Fruit fly (Drosophila melanogaster) whole organism, pupa: Measurements from ENCODE around the gene alphaSnap.
A peak's percentile ranks its signal among the peaks of the same experiment; 100 is the strongest.

Experiments used
- CG14655 ChIP-seq: fragments of 200-800 bp; sonication (Bioruptor generic); optimal IDR thresholded peaks from 3 replicates; lab custom pipeline; 2017; ENCODE audit warnings: mild to moderate bottlenecking, missing biosample characterization, missing genetic modification reagents, missing genetic modification characterization
- CG8159 ChIP-seq: fragments of 200-800 bp; sonication (Bioruptor generic); optimal IDR thresholded peaks from 3 replicates; lab custom pipeline; 2018; ENCODE audit warnings: missing biosample characterization, mild to moderate bottlenecking, missing genetic modification characterization, moderate library complexity

DNA sequence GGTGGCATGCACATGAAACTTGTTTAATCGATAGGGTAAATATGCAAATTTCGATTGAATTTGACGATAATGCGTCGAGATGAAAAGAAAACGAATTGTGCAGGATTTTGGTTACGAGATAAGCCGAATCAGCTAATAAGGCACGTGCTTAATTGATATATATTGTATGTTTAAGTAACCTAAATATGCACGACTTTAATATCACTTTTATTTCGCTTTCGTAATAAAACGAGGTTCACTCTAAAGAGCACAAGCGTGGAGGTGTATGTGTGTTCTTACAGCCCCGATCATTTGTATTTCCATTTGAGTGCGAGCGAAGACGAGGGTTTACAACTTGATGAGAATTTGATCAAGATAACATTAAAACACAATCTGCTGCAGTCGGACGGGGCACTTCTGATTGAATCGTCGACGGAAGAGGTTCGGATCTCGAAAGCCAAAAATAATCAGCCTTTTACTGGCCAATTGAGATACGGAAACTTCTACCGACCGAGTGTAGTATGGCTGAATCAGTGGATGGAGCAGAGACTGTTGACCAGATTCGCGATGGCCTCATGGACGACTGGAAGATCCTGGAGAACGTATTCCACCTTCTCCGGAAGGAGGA lies 40.4 kb downstream of the alphaSnap start:
- TF ChIP-seq CG8159 (tag; lab: Kevin White, UChicago) = peak; percentile 87
- no peak for TF ChIP-seq CG14655 (GFP tag; lab: Kevin White, UChicago)
